Fruit fly (Drosophila melanogaster) whole organism, prepupa: ENCODE data around the gene ida.

Source experiments
- CG10631 ChIP-seq: fragments of 200-800 bp; sonication (Bioruptor generic); optimal IDR thresholded peaks from 2 replicates; lab custom pipeline; 2016; ENCODE audit warnings: missing biosample characterization, missing genetic modification characterization
- CG10669 ChIP-seq: fragments of 200-800 bp; sonication (Bioruptor generic); optimal IDR thresholded peaks from 3 replicates; lab custom pipeline; 2018; ENCODE audit warnings: missing biosample characterization, mild to moderate bottlenecking, missing genetic modification characterization, moderate library complexity
- CG11762 ChIP-seq: fragments of 200-800 bp; sonication (Bioruptor generic); optimal IDR thresholded peaks from 3 replicates; lab custom pipeline; 2016; ENCODE audit warnings: missing biosample characterization, missing genetic modification characterization; ENCODE audit not compliant: insufficient read depth
- CG16779 ChIP-seq: fragments of 200-800 bp; sonication (Bioruptor generic); optimal IDR thresholded peaks from 3 replicates; lab custom pipeline; 2017; ENCODE audit warnings: missing biosample characterization, mild to moderate bottlenecking, missing genetic modification characterization
- CG31627 ChIP-seq: fragments of 200-800 bp; sonication (Bioruptor generic); optimal IDR thresholded peaks from 3 replicates; lab custom pipeline; 2016; ENCODE audit warnings: missing biosample characterization, missing genetic modification characterization
- CG32006 ChIP-seq: fragments of 200-800 bp; sonication (Bioruptor generic); optimal IDR thresholded peaks from 3 replicates; lab custom pipeline; 2017; ENCODE audit warnings: missing biosample characterization, mild to moderate bottlenecking, missing genetic modification characterization
- CG34406 ChIP-seq: fragments of 200-800 bp; sonication (Bioruptor generic); optimal IDR thresholded peaks from 3 replicates; lab custom pipeline; 2016; ENCODE audit warnings: missing biosample characterization, missing genetic modification characterization
- CG6163 ChIP-seq: fragments of 200-800 bp; sonication (Bioruptor generic); IDR thresholded peaks from 3 replicates; pipeline ENCODE4 v1.3.6; 2022; ENCODE audit warnings: missing biosample characterization, missing genetic modification characterization
- CG6276 ChIP-seq: fragments of 200-800 bp; sonication (Bioruptor generic); optimal IDR thresholded peaks from 2 replicates; lab custom pipeline; 2017; ENCODE audit warnings: missing biosample characterization, mild to moderate bottlenecking, missing genetic modification characterization
- CG7368 ChIP-seq: fragments of 200-800 bp; sonication (Bioruptor generic); optimal IDR thresholded peaks from 3 replicates; lab custom pipeline; 2016; ENCODE audit warnings: missing biosample characterization, missing genetic modification characterization
- CG8632 ChIP-seq: fragments of 200-800 bp; sonication (Bioruptor generic); optimal IDR thresholded peaks from 3 replicates; lab custom pipeline; 2016; ENCODE audit warnings: missing biosample characterization, missing genetic modification characterization
- Gug ChIP-seq: fragments of 200-800 bp; sonication (Bioruptor generic); IDR thresholded peaks from 2 replicates; pipeline ENCODE4 v1.3.6; 2022; ENCODE audit warnings: missing biosample characterization, missing genetic modification characterization
- Hr38 ChIP-seq: sonication (Bioruptor generic); optimal IDR thresholded peaks from 2 replicates; lab custom pipeline; 2016; ENCODE audit warnings: missing biosample characterization, missing genetic modification characterization
- Lpt ChIP-seq: fragments of 200-800 bp; sonication (Bioruptor generic); optimal IDR thresholded peaks from 3 replicates; lab custom pipeline; 2016; ENCODE audit warnings: missing biosample characterization, missing genetic modification characterization
- Met ChIP-seq: fragments of 200-800 bp; sonication (Bioruptor generic); optimal IDR thresholded peaks from 3 replicates; lab custom pipeline; 2016; ENCODE audit warnings: missing biosample characterization, missing genetic modification characterization
- Sox102F ChIP-seq: fragments of 200-800 bp; sonication (Bioruptor generic); optimal IDR thresholded peaks from 2 replicates; lab custom pipeline; 2016; ENCODE audit warnings: missing biosample characterization, mild to moderate bottlenecking, missing genetic modification characterization
- Sox15 ChIP-seq: fragments of 200-800 bp; sonication (Bioruptor generic); optimal IDR thresholded peaks from 3 replicates; lab custom pipeline; 2016; ENCODE audit warnings: missing biosample characterization, missing genetic modification characterization
- achi ChIP-seq: fragments of 200-800 bp; sonication (Bioruptor generic); optimal IDR thresholded peaks from 3 replicates; lab custom pipeline; 2016; ENCODE audit warnings: missing biosample characterization, missing genetic modification characterization
- cyc ChIP-seq: fragments of 200-800 bp; sonication (Bioruptor generic); optimal IDR thresholded peaks from 3 replicates; lab custom pipeline; 2016; ENCODE audit warnings: missing biosample characterization, missing genetic modification characterization
- dac ChIP-seq: fragments of 200-800 bp; sonication (Bioruptor generic); optimal IDR thresholded peaks from 2 replicates; lab custom pipeline; 2017; ENCODE audit warnings: missing biosample characterization, mild to moderate bottlenecking, missing genetic modification characterization
- esn ChIP-seq: fragments of 200-800 bp; sonication (Bioruptor generic); optimal IDR thresholded peaks from 2 replicates; lab custom pipeline; 2016; ENCODE audit warnings: missing biosample characterization, mild to moderate bottlenecking, missing genetic modification characterization, moderate library complexity
- fd85E ChIP-seq: fragments of 200-800 bp; sonication (Bioruptor generic); optimal IDR thresholded peaks from 3 replicates; lab custom pipeline; 2016; ENCODE audit warnings: missing biosample characterization, missing genetic modification characterization
- salr ChIP-seq, 2 experiments: fragments of 200-800 bp; sonication (Bioruptor generic); optimal IDR thresholded peaks; 3 replicates each; lab custom pipeline; 2016 to 2018; ENCODE audit warnings: missing biosample characterization in 2 of 2, missing genetic modification characterization in 2 of 2, mild to moderate bottlenecking in 1 of 2
- spab ChIP-seq: fragments of 200-800 bp; sonication (Bioruptor generic); optimal IDR thresholded peaks from 2 replicates; lab custom pipeline; 2017; ENCODE audit warnings: missing biosample characterization, mild to moderate bottlenecking, missing genetic modification characterization, missing genetic modification reagents
- ss ChIP-seq, 2 experiments: fragments of 200-800 bp; sonication (Bioruptor generic); optimal IDR thresholded peaks; 2 replicates in 1 of 2; 3 replicates in 1 of 2; lab custom pipeline; 2017 to 2018; ENCODE audit warnings: mild to moderate bottlenecking in 2 of 2, missing biosample characterization in 2 of 2, missing genetic modification characterization in 2 of 2, moderate library complexity in 1 of 2
- svp ChIP-seq: fragments of 200-800 bp; sonication (Bioruptor generic); peaks from one replicate; lab custom pipeline; 2016; ENCODE audit warnings: missing biosample characterization, missing genetic modification characterization
- topi ChIP-seq: fragments of 200-800 bp; sonication (Bioruptor generic); optimal IDR thresholded peaks from 3 replicates; lab custom pipeline; 2016; ENCODE audit warnings: missing biosample characterization, missing genetic modification characterization
- vri ChIP-seq: fragments of 200-800 bp; sonication (Bioruptor generic); optimal IDR thresholded peaks from 3 replicates; lab custom pipeline; 2016; ENCODE audit warnings: missing biosample characterization, mild to moderate bottlenecking, missing genetic modification characterization

The ida gene

DNA sequence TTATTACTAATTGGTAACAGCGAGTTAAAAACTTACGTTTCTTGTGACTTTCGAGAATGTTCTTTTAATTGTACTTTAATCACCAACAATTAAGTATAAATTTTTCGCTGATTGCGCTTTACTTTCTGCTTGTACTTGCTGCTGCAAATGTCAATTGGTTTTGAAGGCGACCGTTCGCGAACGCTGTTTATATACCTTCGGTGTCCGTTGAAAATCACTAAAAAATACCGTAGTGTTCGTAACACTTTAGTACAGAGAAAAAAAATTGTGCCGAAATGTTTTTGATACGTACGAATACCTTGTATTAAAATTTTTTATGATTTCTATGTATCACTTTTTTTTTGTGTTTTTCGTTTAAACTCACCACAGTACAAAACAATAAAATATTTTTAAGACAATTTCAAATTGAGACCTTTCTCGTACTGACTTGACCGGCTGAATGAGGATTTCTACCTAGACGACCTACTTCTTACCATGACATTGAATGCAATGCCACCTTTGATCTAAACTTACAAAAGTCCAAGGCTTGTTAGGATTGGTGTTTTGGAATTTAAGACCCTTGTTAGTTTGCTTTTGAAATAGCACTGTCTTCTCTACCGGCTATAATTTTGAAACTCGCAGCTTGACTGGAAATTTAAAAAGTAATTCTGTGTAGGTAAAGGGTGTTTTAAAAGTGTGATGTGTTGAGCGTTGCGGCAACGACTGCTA is 2.5 kb upstream of the ida start, which contains the start of gene Ubi-p63E (continued):
- TF ChIP-seq CG10669 (GFP tag; lab: Kevin White, UChicago) = peak; percentile 49
- TF ChIP-seq cyc (GFP tag; lab: Kevin White, UChicago) = peak; percentile 57
- peak in 1 of 2 experiments; percentile 32 for TF ChIP-seq ss (GFP tag; optimal IDR thresholded peaks at IDR 0.05; lab: Kevin White, UChicago)
- TF ChIP-seq achi (GFP tag; lab: Kevin White, UChicago) = peak; percentile 57
- no peak for TF ChIP-seq CG6163 (GFP tag; lab: Robert Waterston, UW)
- TF ChIP-seq Sox102F = peak; percentile 62
- TF ChIP-seq CG7368 (GFP tag; lab: Kevin White, UChicago) = peak; percentile 28
- peak; percentile 20 for TF ChIP-seq dac (GFP tag; lab: Kevin White, UChicago)
- peak; percentile 31 for TF ChIP-seq Lpt (GFP tag; lab: Kevin White, UChicago)
- TF ChIP-seq topi = peak; percentile 57
- TF ChIP-seq fd85E (GFP tag; lab: Kevin White, UChicago) = peak; percentile 11
- TF ChIP-seq Sox15 (GFP tag; lab: Kevin White, UChicago) = peak; percentile 68
- TF ChIP-seq CG10631 (GFP tag; lab: Kevin White, UChicago) = peak; percentile 71
- TF ChIP-seq CG32006 (GFP tag; lab: Kevin White, UChicago) = peak; percentile 72
- peak in 1 of 2 experiments; percentile 77 for TF ChIP-seq salr (GFP tag; optimal IDR thresholded peaks at IDR 0.05; lab: Kevin White, UChicago)
- peak; percentile 81 for TF ChIP-seq svp
- peak; percentile 76 for TF ChIP-seq esn (GFP tag; lab: Kevin White, UChicago)

DNA sequence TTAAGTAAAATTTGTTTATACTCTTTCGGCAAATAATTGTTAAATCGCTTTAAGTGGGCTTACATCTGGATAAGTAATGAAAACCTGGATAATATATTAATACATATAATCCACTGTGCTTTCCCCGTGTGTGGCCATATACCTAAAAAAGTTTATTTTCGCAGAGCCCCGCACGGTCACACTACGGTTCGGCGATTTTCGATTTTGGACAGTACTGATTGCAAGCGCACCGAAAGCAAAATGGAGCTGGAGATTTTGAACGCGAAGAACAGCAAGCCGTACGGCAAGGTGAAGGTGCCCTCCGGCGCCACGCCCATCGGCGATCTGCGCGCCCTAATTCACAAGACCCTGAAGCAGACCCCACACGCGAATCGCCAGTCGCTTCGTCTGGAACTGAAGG is 1.8 kb upstream of the ida start, which contains the start of gene Sc2:
Gene Sc2, plus strand, starts transcription at position 192 of the 400 bp plus-strand sequence.
- TF ChIP-seq CG6276 (GFP tag; lab: Kevin White, UChicago) (no peak), Gug (GFP tag; lab: Robert Waterston, UW) (no peak), CG6163 (GFP tag; lab: Robert Waterston, UW) (peak; percentile 41; the same call in 1 of the 3 replicates), CG31627 (no peak)

DNA sequence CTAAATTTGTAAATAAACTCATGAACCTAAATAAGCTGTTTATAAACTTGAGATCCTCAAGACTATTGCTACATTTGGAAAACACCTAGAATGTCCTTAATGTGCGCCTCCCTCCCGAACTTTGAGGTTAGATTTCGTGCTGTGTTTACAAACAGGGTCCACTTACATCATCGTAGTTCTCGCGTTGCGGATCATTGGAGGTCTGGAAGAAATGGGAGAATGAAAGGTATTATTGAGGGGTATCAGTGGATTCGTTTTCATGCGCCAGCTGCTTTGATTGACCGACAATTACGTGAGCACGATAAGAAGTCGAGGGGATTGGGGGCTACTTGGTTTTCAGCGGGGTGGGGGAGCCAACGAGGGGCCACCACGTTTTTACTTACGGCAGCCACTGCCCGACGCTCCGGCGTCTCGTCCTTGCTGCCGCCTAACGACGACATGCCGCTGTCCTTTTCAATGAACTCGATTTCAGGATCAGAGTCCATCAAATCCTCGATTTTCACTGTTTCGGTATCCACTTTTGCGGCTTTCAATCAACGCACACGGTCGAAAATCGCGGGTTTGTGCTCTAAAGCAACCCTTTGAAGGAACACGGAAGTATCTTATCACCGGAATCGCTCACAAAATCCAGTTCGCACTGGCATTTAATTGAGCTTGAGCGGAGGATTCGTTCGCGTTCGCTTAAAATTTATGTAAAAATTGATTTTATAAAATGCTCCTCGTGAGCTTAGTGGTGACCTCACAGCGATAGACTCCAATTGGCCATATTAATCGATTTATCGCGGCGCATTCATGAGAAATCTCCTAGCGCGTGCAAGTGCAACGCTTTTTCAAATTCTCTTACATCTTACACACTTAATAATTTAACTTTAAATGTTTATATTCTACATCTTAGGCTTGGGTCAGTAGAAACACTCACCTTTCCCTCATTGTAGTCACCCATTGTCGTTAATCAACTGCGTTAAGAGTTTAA is 4.0 kb downstream of the ida start:
- TF ChIP-seq spab = no peak
- TF ChIP-seq CG6276 (GFP tag; lab: Kevin White, UChicago) = no peak
- peak; percentile 81 for TF ChIP-seq vri (GFP tag; lab: Kevin White, UChicago)

DNA sequence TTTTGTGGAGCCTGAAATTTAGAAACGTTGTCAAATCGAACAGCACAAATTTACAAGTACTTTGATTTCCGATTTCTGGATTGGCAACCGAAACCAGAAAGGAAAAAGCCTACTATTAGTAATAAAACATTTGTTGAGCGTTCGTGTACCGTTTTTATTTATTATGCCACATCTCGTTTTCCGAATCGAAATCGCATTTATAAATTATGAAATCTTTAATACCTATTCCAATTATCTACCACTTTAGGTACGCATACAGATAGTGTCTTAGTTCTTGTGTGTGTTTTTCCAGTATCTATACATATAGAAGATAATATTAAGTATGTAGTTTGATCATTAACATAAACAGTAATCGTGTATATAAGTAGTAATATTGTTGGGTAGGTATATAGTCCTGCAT is 4.7 kb downstream of the ida start, which contains the start of gene mge:
Gene mge, minus strand, starts transcription at position 101 of the 400 bp plus-strand sequence.
- no peak for TF ChIP-seq Met (GFP tag; lab: Kevin White, UChicago)
- no peak for TF ChIP-seq CG11762

DNA sequence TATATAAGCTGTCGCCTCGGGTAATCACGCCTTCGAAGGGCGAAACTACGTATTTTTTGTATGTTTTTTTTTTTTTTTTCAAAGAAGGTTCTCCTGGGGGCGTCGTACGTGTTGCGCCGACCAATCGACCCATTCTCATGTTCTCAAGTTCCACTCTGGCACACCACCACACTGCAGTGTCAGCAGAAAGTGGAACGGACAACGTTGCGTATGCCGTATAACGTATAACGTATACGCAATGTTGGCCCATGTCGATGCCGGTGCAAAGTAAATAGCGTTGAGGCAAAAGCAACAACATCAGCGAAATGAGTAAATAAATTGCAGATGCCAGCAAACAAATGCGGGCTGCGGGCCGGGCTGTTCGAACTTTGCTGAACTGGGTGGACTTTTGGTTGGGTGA is 7.0 kb downstream of the ida start:
- TF ChIP-seq CG34406 (GFP tag; lab: Kevin White, UChicago) = no peak
- no peak for TF ChIP-seq Hr38
- TF ChIP-seq Gug (GFP tag; lab: Robert Waterston, UW) = no peak
- TF ChIP-seq Lpt (GFP tag; lab: Kevin White, UChicago) = no peak
- no peak for TF ChIP-seq cyc (GFP tag; lab: Kevin White, UChicago)
- TF ChIP-seq CG16779 (tag; lab: Kevin White, UChicago) = no peak
- TF ChIP-seq CG8632 (GFP tag; lab: Kevin White, UChicago) = no peak
